Fruit fly (Drosophila melanogaster) whole organism, adult: ENCODE measurements around the gene Ugt37A3.
A peak's percentile ranks its signal among the peaks of the same experiment; 100 is the strongest.

Experiments used
- CG11617 ChIP-seq: fragments of 200-800 bp; sonication (Bioruptor generic); optimal IDR thresholded peaks from 2 replicates; lab custom pipeline; 2017; ENCODE audit warnings: mild to moderate bottlenecking, missing biosample characterization, missing genetic modification reagents, missing genetic modification characterization
- CG12768 ChIP-seq: fragments of 200-800 bp; sonication (Bioruptor generic); optimal IDR thresholded peaks from 2 replicates; lab custom pipeline; 2017; ENCODE audit warnings: missing biosample characterization, missing genetic modification characterization, mild to moderate bottlenecking, moderate library complexity, missing genetic modification reagents
- CG14711 ChIP-seq: fragments of 200-800 bp; sonication (Bioruptor generic); optimal IDR thresholded peaks from 2 replicates; lab custom pipeline; 2018; ENCODE audit warnings: missing biosample characterization, mild to moderate bottlenecking, missing genetic modification characterization, moderate library complexity
- CG1620 ChIP-seq: fragments of 200-800 bp; sonication (Bioruptor generic); optimal IDR thresholded peaks from 2 replicates; lab custom pipeline; 2016; ENCODE audit warnings: missing biosample characterization, missing genetic modification characterization
- CG33017 ChIP-seq: fragments of 200-800 bp; sonication (Bioruptor generic); optimal IDR thresholded peaks from 2 replicates; lab custom pipeline; 2018; ENCODE audit warnings: missing biosample characterization, mild to moderate bottlenecking, missing genetic modification characterization, moderate library complexity
- CG5204 ChIP-seq: fragments of 200-800 bp; sonication (Bioruptor generic); optimal IDR thresholded peaks from 2 replicates; lab custom pipeline; 2016; ENCODE audit warnings: missing biosample characterization, missing genetic modification characterization
- CG7045 ChIP-seq: fragments of 200-800 bp; sonication (Bioruptor generic); optimal IDR thresholded peaks from 2 replicates; lab custom pipeline; 2017; ENCODE audit warnings: missing biosample characterization, mild to moderate bottlenecking, missing genetic modification characterization
- CG7101 ChIP-seq: fragments of 200-800 bp; sonication (Bioruptor generic); optimal IDR thresholded peaks from 2 replicates; lab custom pipeline; 2018; ENCODE audit warnings: missing biosample characterization, mild to moderate bottlenecking, missing genetic modification characterization, moderate library complexity
- Clk ChIP-seq: fragments of 200-800 bp; sonication (Bioruptor generic); optimal IDR thresholded peaks from 2 replicates; lab custom pipeline; 2017; ENCODE audit warnings: missing biosample characterization, missing genetic modification characterization
- Crg-1 ChIP-seq: fragments of 200-800 bp; sonication (Bioruptor generic); optimal IDR thresholded peaks from 2 replicates; lab custom pipeline; 2016; ENCODE audit warnings: missing biosample characterization, missing genetic modification characterization
- Hr96 ChIP-seq: fragments of 200-800 bp; sonication (Bioruptor generic); optimal IDR thresholded peaks from 2 replicates; lab custom pipeline; 2016; ENCODE audit warnings: missing biosample characterization, missing genetic modification characterization
- Mnt ChIP-seq: fragments of 200-800 bp; sonication (Bioruptor generic); optimal IDR thresholded peaks from 2 replicates; lab custom pipeline; 2016; ENCODE audit warnings: missing biosample characterization, mild to moderate bottlenecking, missing genetic modification characterization
- bab1 ChIP-seq: fragments of 200-800 bp; sonication (Bioruptor generic); optimal IDR thresholded peaks from 3 replicates; lab custom pipeline; 2019; ENCODE audit warnings: missing biosample characterization, mild to moderate bottlenecking, missing genetic modification characterization, moderate library complexity
- cic ChIP-seq: fragments of 200-800 bp; sonication (Bioruptor generic); optimal IDR thresholded peaks from 2 replicates; lab custom pipeline; 2017; ENCODE audit warnings: missing biosample characterization, mild to moderate bottlenecking, missing genetic modification characterization, moderate library complexity
- cnc ChIP-seq, 2 experiments: fragments of >200 bp; optimal IDR thresholded peaks; 2 replicates each; lab custom pipeline; 2017
- kay ChIP-seq: fragments of 200-800 bp; sonication (Bioruptor generic); peaks from one replicate; lab custom pipeline; 2016; ENCODE audit warnings: missing biosample characterization, missing genetic modification characterization, borderline replicate concordance
- ovo ChIP-seq: fragments of 200-800 bp; sonication (Bioruptor generic); optimal IDR thresholded peaks from 2 replicates; lab custom pipeline; 2016; ENCODE audit warnings: missing biosample characterization, missing genetic modification characterization
- pad ChIP-seq: fragments of 200-800 bp; sonication (Bioruptor generic); optimal IDR thresholded peaks from 3 replicates; lab custom pipeline; 2017; ENCODE audit warnings: missing biosample characterization, missing genetic modification characterization, mild to moderate bottlenecking, moderate library complexity, missing genetic modification reagents
- tj ChIP-seq: fragments of 200-800 bp; sonication (Bioruptor generic); optimal IDR thresholded peaks from 3 replicates; lab custom pipeline; 2017; ENCODE audit warnings: missing biosample characterization, mild to moderate bottlenecking, missing genetic modification characterization, moderate library complexity
- toe ChIP-seq: fragments of 200-800 bp; sonication (Bioruptor generic); optimal IDR thresholded peaks from 2 replicates; lab custom pipeline; 2016; ENCODE audit warnings: missing biosample characterization, missing genetic modification characterization

The Ugt37A3 gene

DNA sequence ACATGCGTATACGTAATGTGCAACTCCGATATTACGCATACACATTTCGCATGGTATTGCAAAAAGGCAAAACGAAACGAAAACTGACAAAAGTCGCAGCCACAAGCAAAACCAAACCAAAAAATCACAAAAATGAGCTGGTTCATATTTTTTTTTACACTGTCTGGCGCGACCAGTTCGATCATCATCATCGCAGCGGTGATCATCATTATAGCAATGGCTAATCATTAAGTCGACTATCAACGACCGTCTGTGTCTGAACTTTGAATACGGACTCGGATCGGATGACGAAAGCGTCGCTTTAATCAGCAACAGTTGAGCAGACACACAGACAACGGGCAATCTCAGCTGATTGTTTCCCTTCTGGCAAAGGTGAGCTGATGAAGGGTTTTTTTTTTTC is 26.6 kb downstream of the Ugt37A3 start:
- TF ChIP-seq Mnt (GFP tag; lab: Kevin White, UChicago) (no peak), kay (no peak), Clk (no peak), CG7101 (tag; lab: Kevin White, UChicago) (no peak), CG7045 (GFP tag; lab: Kevin White, UChicago) (no peak), toe (no peak), cic (GFP tag; lab: Kevin White, UChicago) (peak; percentile 22), CG11617 (no peak), CG33017 (no peak), CG5204 (no peak), tj (GFP tag; lab: Kevin White, UChicago) (peak; percentile 72), CG12768 (GFP tag; lab: Kevin White, UChicago) (peak; percentile 58), pad (GFP tag; lab: Kevin White, UChicago) (no peak), ovo (GFP tag; lab: Kevin White, UChicago) (no peak), CG1620 (no peak), bab1 (GFP tag; lab: Kevin White, UChicago) (no peak), CG14711 (tag; lab: Kevin White, UChicago) (no peak), cnc (optimal IDR thresholded peaks at IDR 0.05; lab: Kevin White, UChicago) (no peak), Hr96 (GFP tag; lab: Kevin White, UChicago) (no peak)

DNA sequence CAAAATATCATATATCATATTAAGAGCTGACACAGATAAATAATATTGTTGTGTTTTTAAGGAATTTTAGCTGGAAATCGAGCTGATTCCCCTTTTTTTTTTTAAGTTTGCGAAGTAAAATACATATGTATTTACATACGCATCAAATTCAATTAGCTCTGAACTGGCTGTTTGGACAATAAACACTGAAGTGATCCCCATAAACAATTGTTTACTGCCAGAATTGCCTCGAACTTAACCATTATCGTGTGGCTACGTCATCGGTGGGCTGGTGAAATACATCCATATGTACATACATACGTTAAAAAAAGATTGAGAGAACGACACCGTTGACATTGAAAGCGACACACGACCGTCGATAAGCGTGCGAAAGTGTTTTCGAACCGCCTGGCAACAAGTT is 27.2 kb downstream of the Ugt37A3 start:
- TF ChIP-seq Mnt (GFP tag; lab: Kevin White, UChicago) (no peak), CG12768 (GFP tag; lab: Kevin White, UChicago) (peak; percentile 65), kay (no peak), bab1 (GFP tag; lab: Kevin White, UChicago) (no peak), CG33017 (peak; percentile 59), Crg-1 (GFP tag; lab: Kevin White, UChicago) (no peak), pad (GFP tag; lab: Kevin White, UChicago) (peak; percentile 21), CG14711 (tag; lab: Kevin White, UChicago) (no peak), cnc (optimal IDR thresholded peaks at IDR 0.05; lab: Kevin White, UChicago) (no peak), Hr96 (GFP tag; lab: Kevin White, UChicago) (no peak), CG7101 (tag; lab: Kevin White, UChicago) (peak; percentile 46), CG7045 (GFP tag; lab: Kevin White, UChicago) (no peak), Clk (no peak), CG5204 (no peak), tj (GFP tag; lab: Kevin White, UChicago) (peak; percentile 81), ovo (GFP tag; lab: Kevin White, UChicago) (no peak), toe (no peak), cic (GFP tag; lab: Kevin White, UChicago) (peak; percentile 44), CG1620 (no peak), CG11617 (no peak)

- TF ChIP-seq pad (GFP tag; lab: Kevin White, UChicago): no peak
- no peak for TF ChIP-seq CG5204
- TF ChIP-seq toe: no peak
- no peak for TF ChIP-seq CG7101 (tag; lab: Kevin White, UChicago)
- no peak for TF ChIP-seq CG7045 (GFP tag; lab: Kevin White, UChicago)
- TF ChIP-seq CG14711 (tag; lab: Kevin White, UChicago): no peak
- peak; percentile 19 for TF ChIP-seq CG12768 (GFP tag; lab: Kevin White, UChicago)
- no peak for TF ChIP-seq cnc (optimal IDR thresholded peaks at IDR 0.05; lab: Kevin White, UChicago)
- TF ChIP-seq Crg-1 (GFP tag; lab: Kevin White, UChicago): no peak
- no peak for TF ChIP-seq CG11617
- TF ChIP-seq Clk: no peak
- TF ChIP-seq CG33017: peak; percentile 38
- no peak for TF ChIP-seq Mnt (GFP tag; lab: Kevin White, UChicago)
- TF ChIP-seq bab1 (GFP tag; lab: Kevin White, UChicago): no peak
- TF ChIP-seq kay: no peak
- TF ChIP-seq CG1620: no peak
- peak; percentile 30 for TF ChIP-seq cic (GFP tag; lab: Kevin White, UChicago)
- no peak for TF ChIP-seq Hr96 (GFP tag; lab: Kevin White, UChicago)
- TF ChIP-seq ovo (GFP tag; lab: Kevin White, UChicago): no peak
- no peak for TF ChIP-seq tj (GFP tag; lab: Kevin White, UChicago)
Observed at dm6 chr3R:12715253-12715652, 28.2 kb downstream of the Ugt37A3 start.

DNA sequence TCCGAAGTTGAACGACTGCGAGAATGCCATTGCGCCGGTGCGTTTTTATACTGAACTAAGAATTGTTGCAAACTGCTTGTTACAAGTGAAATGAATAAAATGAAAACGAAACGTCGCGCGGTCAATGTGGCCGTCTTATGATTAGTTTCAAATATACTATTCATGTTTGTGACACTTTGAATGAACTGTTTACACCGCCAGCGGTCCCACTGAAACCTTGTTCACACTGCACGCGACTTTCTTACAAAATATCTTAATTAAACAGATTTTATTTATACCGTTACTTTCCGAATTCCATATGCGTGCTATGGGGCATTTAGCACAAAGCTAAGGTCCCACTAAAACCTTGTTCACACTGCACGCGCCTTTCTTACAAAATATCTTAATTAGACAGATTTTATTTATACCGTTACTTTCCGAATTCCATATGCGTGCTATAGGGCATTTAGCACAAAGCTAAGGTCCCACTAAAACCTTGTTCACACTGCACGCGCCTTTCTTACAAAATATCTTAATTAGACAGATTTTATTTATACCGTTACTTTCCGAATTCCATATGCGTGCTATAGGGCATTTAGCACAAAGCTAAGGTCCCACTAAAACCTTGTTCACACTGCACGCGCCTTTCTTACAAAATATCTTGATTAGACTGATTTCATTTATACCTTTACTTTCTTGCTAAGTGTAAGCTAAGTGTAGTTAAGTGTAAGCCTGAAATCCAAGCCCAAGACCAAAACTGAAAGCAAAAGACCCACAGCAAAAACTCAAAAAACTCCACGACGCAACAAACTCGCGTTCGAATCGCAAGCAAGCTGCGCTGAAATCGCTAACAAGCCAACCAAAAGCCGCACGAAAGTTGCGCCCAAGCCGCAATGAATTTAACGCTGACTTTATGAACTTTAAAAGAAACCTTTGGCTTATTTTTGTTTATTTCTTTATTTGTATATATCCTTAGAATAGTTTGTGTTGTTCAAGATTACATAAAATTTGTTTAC is 31.0 kb downstream of the Ugt37A3 start, which contains the start of gene PolQ:
PolQ (minus strand) TSS at position 122 of the 995 bp plus-strand sequence.
- peak; percentile 24 for TF ChIP-seq bab1 (GFP tag; lab: Kevin White, UChicago)

DNA sequence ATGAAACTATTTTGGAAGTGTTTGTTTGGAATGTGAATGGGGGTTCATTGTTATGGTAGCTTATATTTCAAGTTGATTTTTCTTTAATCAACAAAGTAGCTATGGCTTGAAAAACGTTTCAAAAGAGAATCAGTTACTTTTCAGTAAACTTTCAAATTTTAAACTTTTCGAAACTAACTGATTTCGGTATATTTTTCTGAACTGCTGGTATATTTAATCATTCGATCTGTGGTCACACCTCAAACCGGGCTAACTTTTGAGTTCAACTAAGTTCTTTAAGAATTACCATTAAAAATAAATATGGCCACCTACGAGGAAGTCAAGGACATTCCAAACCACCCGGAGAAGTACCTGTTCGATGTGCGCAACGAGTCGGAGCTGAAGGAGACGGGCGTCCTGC is 38.6 kb downstream of the Ugt37A3 start, which contains the start of gene CG12279:
CG12279 (plus strand) TSS at position 234 of the 400 bp plus-strand sequence.
- TF ChIP-seq cic (GFP tag; lab: Kevin White, UChicago) (no peak), CG12768 (GFP tag; lab: Kevin White, UChicago) (no peak), CG1620 (no peak), toe (no peak), CG5204 (no peak), Hr96 (GFP tag; lab: Kevin White, UChicago) (no peak), CG11617 (no peak), Crg-1 (GFP tag; lab: Kevin White, UChicago) (no peak)

DNA sequence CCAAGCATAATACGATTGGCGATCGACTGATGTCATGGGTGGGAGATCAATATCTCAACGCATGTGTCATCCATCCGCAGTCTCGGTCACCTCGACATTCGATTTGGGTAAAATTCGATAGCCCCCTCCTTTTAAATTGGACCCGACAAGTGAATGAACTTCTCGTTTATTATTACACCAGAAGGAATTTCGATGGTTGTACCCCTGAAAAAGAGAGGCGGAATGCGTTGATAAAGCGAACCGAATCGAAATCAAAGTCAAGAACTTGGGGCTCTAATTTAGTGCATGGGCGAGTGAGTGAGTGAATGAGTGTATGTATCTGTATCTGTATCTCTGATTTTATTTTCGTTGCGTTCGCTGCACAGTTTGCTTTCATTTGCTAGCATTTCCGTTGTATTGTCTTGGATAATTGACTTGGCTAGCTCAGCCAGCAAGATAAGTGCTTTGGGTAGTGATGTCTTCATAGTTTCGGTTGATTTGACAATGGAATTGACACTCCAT is 41.4 kb downstream of the Ugt37A3 start:
- TF ChIP-seq pad (GFP tag; lab: Kevin White, UChicago) (no peak), bab1 (GFP tag; lab: Kevin White, UChicago) (no peak), CG14711 (tag; lab: Kevin White, UChicago) (no peak), CG33017 (no peak), toe (no peak), CG5204 (no peak), ovo (GFP tag; lab: Kevin White, UChicago) (no peak), Clk (no peak), CG7045 (GFP tag; lab: Kevin White, UChicago) (no peak), cic (GFP tag; lab: Kevin White, UChicago) (no peak), kay (no peak), Mnt (GFP tag; lab: Kevin White, UChicago) (no peak), CG7101 (tag; lab: Kevin White, UChicago) (no peak), Hr96 (GFP tag; lab: Kevin White, UChicago) (no peak), Crg-1 (GFP tag; lab: Kevin White, UChicago) (no peak), CG11617 (no peak), CG1620 (no peak)
